Worm (Caenorhabditis elegans): Measurements from ENCODE around the gene F17E9.18.

F17E9.18 gene

DNA sequence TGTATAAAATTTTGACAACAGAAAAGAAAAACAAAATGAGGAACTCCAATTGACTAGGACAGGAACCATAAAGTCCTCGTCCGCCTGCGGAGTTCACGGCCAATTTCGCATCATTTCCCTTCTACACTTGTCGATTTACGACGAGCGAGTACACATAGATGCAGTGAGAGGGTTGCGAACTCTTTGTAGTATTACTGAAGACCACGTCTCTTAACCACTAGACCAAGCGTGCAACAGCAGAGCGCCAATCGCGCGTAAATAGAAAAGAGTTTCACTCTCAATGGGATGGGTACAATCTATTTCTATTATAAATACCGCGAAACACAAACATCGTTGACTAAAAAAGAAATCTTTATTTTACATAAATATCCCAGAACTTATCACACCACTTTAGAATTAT lies 28.4 kb upstream of the F17E9.18 start (continued):
- peak; percentile 82 for TF ChIP-seq ttx-3 (tag; optimal IDR thresholded peaks at IDR 0.05)
- no peak for TF ChIP-seq pha-4 (tag; optimal IDR thresholded peaks at IDR 0.05)
- TF ChIP-seq ama-1 (optimal IDR thresholded peaks at IDR 0.05): no peak
- no peak for TF ChIP-seq nhr-11 (tag; optimal IDR thresholded peaks at IDR 0.05)
- peak; percentile 79 for TF ChIP-seq odd-2 (tag; optimal IDR thresholded peaks at IDR 0.05)
- peak; percentile 84 for TF ChIP-seq lin-11 (tag; optimal IDR thresholded peaks at IDR 0.05)
- peak; percentile 77 for TF ChIP-seq ceh-2 (tag; optimal IDR thresholded peaks at IDR 0.05)
- peak; percentile 67 for TF ChIP-seq nfya-1 (tag; optimal IDR thresholded peaks at IDR 0.05)
- peak; percentile 72 for TF ChIP-seq sox-2 (GFP tag; IDR thresholded peaks at IDR 0.05)
- TF ChIP-seq fkh-10 (GFP tag; optimal IDR thresholded peaks at IDR 0.05): peak; percentile 73
- TF ChIP-seq pha-2 (tag; optimal IDR thresholded peaks at IDR 0.05): peak; percentile 86
- TF ChIP-seq lim-6 (tag; optimal IDR thresholded peaks at IDR 0.05): no peak
- TF ChIP-seq ceh-9 (tag; optimal IDR thresholded peaks at IDR 0.05): peak; percentile 9
- peak; percentile 77 for TF ChIP-seq eyg-1 (tag; optimal IDR thresholded peaks at IDR 0.05)
- TF ChIP-seq ceh-48 (tag; optimal IDR thresholded peaks at IDR 0.05): peak; percentile 77
- peak; percentile 87 for TF ChIP-seq ceh-6 (GFP tag; optimal IDR thresholded peaks at IDR 0.05)
- peak; percentile 77 for TF ChIP-seq npax-4 (tag; optimal IDR thresholded peaks at IDR 0.05)
- peak; percentile 51 for TF ChIP-seq K02D7.2 (tag; optimal IDR thresholded peaks at IDR 0.05)
- TF ChIP-seq elt-2 (tag; optimal IDR thresholded peaks at IDR 0.05): peak; percentile 94
- no peak for TF ChIP-seq pax-1 (tag; optimal IDR thresholded peaks at IDR 0.05)
- TF ChIP-seq ceh-19 (GFP tag; optimal IDR thresholded peaks at IDR 0.05): peak; percentile 75
- TF ChIP-seq sdc-2 (tag; optimal IDR thresholded peaks at IDR 0.05): peak; percentile 77
- peak; percentile 86 for TF ChIP-seq che-1 (tag; optimal IDR thresholded peaks at IDR 0.05)
- peak; percentile 67 for TF ChIP-seq hlh-15 (tag; optimal IDR thresholded peaks at IDR 0.05)
- peak; percentile 70 for TF ChIP-seq zip-5 (tag; optimal IDR thresholded peaks at IDR 0.05)
- peak; percentile 66 for TF ChIP-seq hlh-8 (tag; optimal IDR thresholded peaks at IDR 0.05)
- TF ChIP-seq fkh-6 (tag; optimal IDR thresholded peaks at IDR 0.05): peak; percentile 80
- peak; percentile 63 for TF ChIP-seq T23F11.4 (GFP tag; optimal IDR thresholded peaks at IDR 0.05)
- TF ChIP-seq pag-3 (tag; optimal IDR thresholded peaks at IDR 0.05; ENCODE audit: borderline replicate concordance): peak; percentile 39
- peak; percentile 81 for TF ChIP-seq gmeb-2 (tag; optimal IDR thresholded peaks at IDR 0.05)
- no peak for TF ChIP-seq ceh-24 (tag; optimal IDR thresholded peaks at IDR 0.05)
- TF ChIP-seq nhr-232 (tag; optimal IDR thresholded peaks at IDR 0.05): peak; percentile 82
- peak; percentile 69 for TF ChIP-seq C08G9.2 (tag; optimal IDR thresholded peaks at IDR 0.05)
- peak; percentile 64 for TF ChIP-seq F13H6.1 (tag; optimal IDR thresholded peaks at IDR 0.05)
- TF ChIP-seq unc-42 (tag; optimal IDR thresholded peaks at IDR 0.05): peak; percentile 61
- TF ChIP-seq ceh-45 (GFP tag; IDR thresholded peaks at IDR 0.05): peak; percentile 52; the same call in 1 of the 2 replicates
- peak; percentile 84 for TF ChIP-seq unc-86 (tag; optimal IDR thresholded peaks at IDR 0.05)
- TF ChIP-seq fax-1 (tag; optimal IDR thresholded peaks at IDR 0.05): peak; percentile 66
- peak; percentile 83 for TF ChIP-seq hlh-13 (GFP tag; optimal IDR thresholded peaks at IDR 0.05)
- peak; percentile 92 for TF ChIP-seq ref-2 (tag; optimal IDR thresholded peaks at IDR 0.05)

DNA sequence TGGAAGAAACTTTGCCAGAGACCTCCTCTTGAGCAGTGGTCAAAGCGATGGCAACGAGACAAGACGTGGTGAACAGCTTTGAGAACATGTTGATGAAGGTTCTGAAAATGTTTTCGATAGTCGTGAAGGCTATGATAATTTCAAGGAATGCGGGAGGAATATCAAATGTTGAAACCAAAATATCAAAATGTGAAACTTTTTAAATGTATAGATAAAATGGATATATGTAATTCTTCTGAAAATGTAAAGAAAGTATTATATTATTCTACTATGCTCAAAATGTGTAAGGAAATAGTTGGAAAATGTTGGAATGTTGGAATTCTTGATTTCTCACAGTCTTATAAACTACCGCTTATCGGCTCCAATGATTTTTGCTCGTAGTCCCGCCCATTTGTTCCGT lies 22.2 kb upstream of the F17E9.18 start, which contains the start of gene D2096.6:
TSS of gene D2096.6 (minus strand) at position 101 of the 400 bp plus-strand sequence.
- TF ChIP-seq ceh-2 (tag; optimal IDR thresholded peaks at IDR 0.05) (no peak), dmd-4 (tag; optimal IDR thresholded peaks at IDR 0.05; ENCODE audit: borderline replicate concordance) (no peak), unc-55 (GFP tag; optimal IDR thresholded peaks at IDR 0.05) (no peak), pqm-1 (tag; optimal IDR thresholded peaks at IDR 0.05) (no peak), lim-6 (tag; optimal IDR thresholded peaks at IDR 0.05) (no peak), C08G9.2 (tag; optimal IDR thresholded peaks at IDR 0.05) (no peak), pha-4 (tag; optimal IDR thresholded peaks at IDR 0.05) (no peak), syd-9 (tag; optimal IDR thresholded peaks at IDR 0.05) (no peak), T23F11.4 (GFP tag; optimal IDR thresholded peaks at IDR 0.05) (no peak), pros-1 (tag; optimal IDR thresholded peaks at IDR 0.05) (no peak), rnt-1 (tag; optimal IDR thresholded peaks at IDR 0.05) (no peak), ama-1 (optimal IDR thresholded peaks at IDR 0.05) (no peak), sdc-2 (tag; optimal IDR thresholded peaks at IDR 0.05) (no peak), Y22D7AL.16 (tag; optimal IDR thresholded peaks at IDR 0.05) (no peak), ceh-9 (tag; optimal IDR thresholded peaks at IDR 0.05) (no peak), hlh-30 (tag; optimal IDR thresholded peaks at IDR 0.05; ENCODE audit: insufficient read depth) (no peak), pat-9 (tag; optimal IDR thresholded peaks at IDR 0.05) (no peak), ref-2 (tag; optimal IDR thresholded peaks at IDR 0.05) (no peak)

Data from whole organism, late embryonic.